Fruit fly (Drosophila melanogaster): ENCODE results near the gene ppk31.
A peak's percentile ranks its signal among the peaks of the same experiment; 100 is the strongest.

Gene ppk31

dm6 chr3R:27171153-27171552 lies 8.2 kb downstream of the ppk31 start:
- peak; percentile 63 for TF ChIP-seq corto (GFP tag; optimal IDR thresholded peaks at IDR 0.05)
- peak; percentile 1 for TF ChIP-seq lbe (GFP tag; optimal IDR thresholded peaks at IDR 0.05)
- no peak for TF ChIP-seq CG13287 (GFP tag; IDR thresholded peaks at IDR 0.05; ENCODE audit: partially characterized antibody)

dm6 chr3R:27175710-27176109 lies 12.8 kb downstream of the ppk31 start:
- TF ChIP-seq CG16815 (GFP tag; optimal IDR thresholded peaks at IDR 0.05) (no peak), Drgx (GFP tag; IDR thresholded peaks at IDR 0.05) (peak; percentile 50), MTF-1 (GFP tag; optimal IDR thresholded peaks at IDR 0.05; ENCODE audit: borderline replicate concordance) (no peak), ewg (GFP tag; optimal IDR thresholded peaks at IDR 0.05) (no peak), CG3847 (GFP tag; IDR thresholded peaks at IDR 0.05) (no peak)

dm6 chr3R:27177567-27177966 lies 14.6 kb downstream of the ppk31 start:
- TF ChIP-seq nom (GFP tag; optimal IDR thresholded peaks at IDR 0.05), result peak; percentile 2
- TF ChIP-seq CG18476 (GFP tag; optimal IDR thresholded peaks at IDR 0.05), result no peak

- TF ChIP-seq Abd-B (GFP tag; optimal IDR thresholded peaks at IDR 0.05), result no peak
- TF ChIP-seq nom (GFP tag; optimal IDR thresholded peaks at IDR 0.05), result peak; percentile 37
- no peak for TF ChIP-seq BtbVII (GFP tag; optimal IDR thresholded peaks at IDR 0.05)
- TF ChIP-seq CG11695 (GFP tag; IDR thresholded peaks at IDR 0.05), result no peak
- TF ChIP-seq nerfin-1 (tag; optimal IDR thresholded peaks at IDR 0.05), result no peak
- no peak for TF ChIP-seq nmo (GFP tag; optimal IDR thresholded peaks at IDR 0.05)
- TF ChIP-seq eyg (GFP tag; optimal IDR thresholded peaks at IDR 0.05), result no peak
- TF ChIP-seq ewg (GFP tag; optimal IDR thresholded peaks at IDR 0.05), result no peak
- no peak for TF ChIP-seq caup (GFP tag; optimal IDR thresholded peaks at IDR 0.05; ENCODE audit: severe bottlenecking)
- TF ChIP-seq bsh (GFP tag; optimal IDR thresholded peaks at IDR 0.05), result peak in 1 of 2 experiments; percentile 29
- 0 out of 2 replicates have a peak, but pooled peaks have one; percentile 24 for TF ChIP-seq Drgx (GFP tag; IDR thresholded peaks at IDR 0.05)
Measured at dm6 chr3R:27178546-27179375, 15.8 kb downstream of the ppk31 start.

dm6 chr3R:27181074-27181473 lies 18.1 kb downstream of the ppk31 start:
- TF ChIP-seq ash1 (GFP tag; optimal IDR thresholded peaks at IDR 0.05), result no peak
- peak; percentile 81 for TF ChIP-seq Drgx (GFP tag; IDR thresholded peaks at IDR 0.05)
- TF ChIP-seq crp (GFP tag; optimal IDR thresholded peaks at IDR 0.05), result no peak
- TF ChIP-seq az2 (GFP tag; optimal IDR thresholded peaks at IDR 0.05), result no peak
- TF ChIP-seq bsh (GFP tag; optimal IDR thresholded peaks at IDR 0.05), result peak in 1 of 2 experiments; percentile 33
- no peak for TF ChIP-seq nerfin-2 (GFP tag; IDR thresholded peaks at IDR 0.05; ENCODE audit: partially characterized antibody)
- no peak for TF ChIP-seq CG7357 (GFP tag; IDR thresholded peaks at IDR 0.05)

dm6 chr3R:27185933-27186571 lies 23.1 kb downstream of the ppk31 start:
- TF ChIP-seq ap (GFP tag; IDR thresholded peaks at IDR 0.05) (no peak), CG9609 (GFP tag; optimal IDR thresholded peaks at IDR 0.05) (no peak), CG1233 (GFP tag; optimal IDR thresholded peaks at IDR 0.05) (no peak), dmrt99B (tag; optimal IDR thresholded peaks at IDR 0.05) (peak; percentile 1), ranshi (GFP tag; IDR thresholded peaks at IDR 0.05) (peak; percentile 42; the same call in 1 of the 2 replicates), MESR4 (GFP tag; optimal IDR thresholded peaks at IDR 0.05) (no peak), lmd (GFP tag; IDR thresholded peaks at IDR 0.05) (0 out of 2 replicates have a peak, but pooled peaks have one; percentile 24), CG2712 (tag; optimal IDR thresholded peaks at IDR 0.05) (peak; percentile 31), CG15011 (GFP tag; optimal IDR thresholded peaks at IDR 0.05) (no peak), bcd (GFP tag; optimal IDR thresholded peaks at IDR 0.05) (no peak), Deaf1 (tag; optimal IDR thresholded peaks at IDR 0.05) (peak; percentile 12), sens-2 (GFP tag; IDR thresholded peaks at IDR 0.05) (0 out of 2 replicates have a peak, but pooled peaks have one; percentile 24), unc-4 (GFP tag; IDR thresholded peaks at IDR 0.05; ENCODE audit: partially characterized antibody) (no peak), phol (tag; optimal IDR thresholded peaks at IDR 0.05) (no peak), CG10543 (GFP tag; optimal IDR thresholded peaks at IDR 0.05) (peak; percentile 25)
